Worm (Caenorhabditis elegans): ENCODE measurements around the gene C01G10.6.

DNA sequence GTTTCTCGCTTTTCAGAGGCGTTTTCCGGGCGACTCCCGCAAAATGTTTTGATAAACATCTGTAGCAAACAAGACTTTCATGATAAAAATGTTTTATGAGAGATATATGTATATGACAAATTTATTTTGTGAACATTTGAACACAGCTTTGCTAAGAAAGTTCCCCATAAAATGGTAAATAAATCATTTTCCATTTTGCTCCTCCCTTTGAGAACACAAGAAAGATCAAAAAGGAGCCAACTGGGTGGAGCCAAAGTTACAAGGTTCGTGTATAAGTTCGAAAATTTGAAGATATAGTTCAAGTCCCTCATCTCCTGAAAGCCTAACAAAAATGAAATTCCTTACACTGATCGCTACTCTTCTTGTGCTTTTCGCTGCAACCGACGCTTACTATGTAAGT is 3.0 kb downstream of the C01G10.6 start, which contains the start of gene C01G10.17:
- TF ChIP-seq W03F9.2 (tag; optimal IDR thresholded peaks at IDR 0.05) (no peak), him-1 (tag; optimal IDR thresholded peaks at IDR 0.05) (no peak), dao-5 (tag; optimal IDR thresholded peaks at IDR 0.05) (no peak)
